Fruit fly (Drosophila melanogaster) Kc167 (cell line): ENCODE data around the gene CG42327.

Experiments
- Sin3A ChIP-seq: fragments of >200 bp; optimal IDR thresholded peaks from 2 replicates; lab custom pipeline; 2018; ENCODE audit warnings: missing external identifiers
- h ChIP-seq: fragments of >200 bp; optimal IDR thresholded peaks from 3 replicates; lab custom pipeline; 2018; ENCODE audit warnings: missing external identifiers
- psq ChIP-seq: fragments of >200 bp; optimal IDR thresholded peaks from 2 replicates; lab custom pipeline; 2017; ENCODE audit warnings: missing external identifiers
- ttk ChIP-seq: sonication (Bioruptor generic); optimal IDR thresholded peaks from 2 replicates; lab custom pipeline; 2017; ENCODE audit warnings: missing external identifiers

DNA sequence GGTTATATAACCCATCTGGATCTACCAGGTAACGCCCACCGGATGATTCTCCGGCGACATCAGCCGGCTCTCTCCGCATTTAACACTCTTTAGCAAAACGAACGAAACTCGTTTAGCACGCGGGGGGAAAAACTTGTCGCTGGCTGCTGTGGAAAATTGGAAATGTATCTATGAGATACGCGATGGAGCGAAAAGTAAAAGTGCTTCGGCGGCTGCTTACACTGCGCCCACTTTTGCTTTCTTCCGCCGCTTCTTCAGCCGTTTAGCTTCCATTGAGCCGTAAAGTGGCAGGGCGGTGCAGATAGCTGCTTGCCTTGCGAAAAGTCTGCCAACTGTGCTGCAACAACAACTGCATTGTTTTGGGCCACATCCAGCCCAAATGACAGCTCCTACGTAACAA, 5.2 kb downstream of the CG42327 start:
- no peak for TF ChIP-seq Sin3A (lab: Kevin White, UChicago)
- no peak for TF ChIP-seq ttk (lab: Kevin White, UChicago)
- no peak for TF ChIP-seq h (lab: Kevin White, UChicago)
- no peak for TF ChIP-seq psq (lab: Kevin White, UChicago)
